Fruit fly (Drosophila melanogaster) S2 (cell line): ENCODE data around the gene Lk6.

Source experiments
- CG8478 ChIP-seq: fragments of >200 bp; optimal IDR thresholded peaks from 2 replicates; lab custom pipeline; 2018
- CTCF ChIP-seq, 2 experiments: fragments of >200 bp; optimal IDR thresholded peaks; 2 replicates each; lab custom pipeline; 2018

dm6 chr3R:11776068-11776767, 12.0 kb upstream of the Lk6 start:
- no peak for TF ChIP-seq CG8478 (lab: Kevin White, UChicago)
- no peak for TF ChIP-seq CTCF (optimal IDR thresholded peaks at IDR 0.05; lab: Kevin White, UChicago)
